Fruit fly (Drosophila melanogaster) whole organism, embryonic: ENCODE measurements around the gene CG32202.

ENCODE experiments used
- Adf1 ChIP-seq: fragments of 200-800 bp; sonication (Bioruptor generic); IDR thresholded peaks from 2 replicates; pipeline ENCODE4 v1.3.6; 2022; ENCODE audit warnings: missing biosample characterization, missing genetic modification characterization
- BtbVII ChIP-seq: fragments of 200-800 bp; sonication (Bioruptor generic); optimal IDR thresholded peaks from 3 replicates; lab custom pipeline; 2017; ENCODE audit warnings: missing biosample characterization, mild to moderate bottlenecking, missing genetic modification characterization
- CG10147 ChIP-seq: fragments of 200-800 bp; sonication (Bioruptor generic); optimal IDR thresholded peaks from 2 replicates; lab custom pipeline; 2019; ENCODE audit warnings: missing biosample characterization, mild to moderate bottlenecking, missing genetic modification characterization, moderate library complexity
- CG10267 ChIP-seq: fragments of 200-800 bp; sonication (Bioruptor generic); optimal IDR thresholded peaks from 2 replicates; lab custom pipeline; 2018; ENCODE audit warnings: missing biosample characterization, mild to moderate bottlenecking, missing genetic modification characterization, moderate library complexity
- CG12299 ChIP-seq: fragments of 200-800 bp; sonication (Bioruptor generic); optimal IDR thresholded peaks from 2 replicates; lab custom pipeline; 2018; ENCODE audit warnings: missing biosample characterization, mild to moderate bottlenecking, missing genetic modification characterization
- CG12659 ChIP-seq: fragments of 200-800 bp; sonication (Bioruptor generic); optimal IDR thresholded peaks from 3 replicates; lab custom pipeline; 2017; ENCODE audit warnings: mild to moderate bottlenecking, missing biosample characterization, missing genetic modification reagents, missing genetic modification characterization
- CG13123 ChIP-seq: fragments of 200-800 bp; sonication (Bioruptor generic); optimal IDR thresholded peaks from 2 replicates; lab custom pipeline; 2016; ENCODE audit warnings: missing biosample characterization, missing genetic modification characterization
- CG13424 ChIP-seq: fragments of 200-800 bp; sonication (Bioruptor generic); optimal IDR thresholded peaks from 2 replicates; lab custom pipeline; 2019; ENCODE audit warnings: missing biosample characterization, mild to moderate bottlenecking, missing genetic modification characterization, moderate library complexity
- CG1529 ChIP-seq: fragments of 200-800 bp; sonication (Bioruptor generic); optimal IDR thresholded peaks from 3 replicates; lab custom pipeline; 2018; ENCODE audit warnings: missing biosample characterization, missing genetic modification characterization
- CG1602 ChIP-seq: fragments of 200-800 bp; sonication (Bioruptor generic); optimal IDR thresholded peaks from 3 replicates; lab custom pipeline; 2016; ENCODE audit warnings: missing biosample characterization, missing genetic modification characterization
- CG17186 ChIP-seq: fragments of 200-800 bp; sonication (Bioruptor generic); optimal IDR thresholded peaks from 3 replicates; lab custom pipeline; 2017; ENCODE audit warnings: missing biosample characterization, missing genetic modification reagents, missing genetic modification characterization
- CG1792 ChIP-seq: fragments of 200-800 bp; sonication (Bioruptor generic); optimal IDR thresholded peaks from 2 replicates; lab custom pipeline; 2016; ENCODE audit warnings: missing biosample characterization, missing genetic modification characterization
- CG2202 ChIP-seq: fragments of 200-800 bp; sonication (Bioruptor generic); optimal IDR thresholded peaks from 2 replicates; lab custom pipeline; 2018; ENCODE audit warnings: missing biosample characterization, mild to moderate bottlenecking, missing genetic modification characterization
- CG33213 ChIP-seq: fragments of 200-800 bp; sonication (Bioruptor generic); optimal IDR thresholded peaks from 3 replicates; lab custom pipeline; 2016; ENCODE audit warnings: missing biosample characterization, missing genetic modification characterization
- CG34422 ChIP-seq: fragments of 200-800 bp; sonication (Bioruptor generic); IDR thresholded peaks from 3 replicates; pipeline ENCODE4 v1.3.6; 2022; ENCODE audit warnings: missing biosample characterization, missing genetic modification characterization
- CG3995 ChIP-seq: fragments of 200-800 bp; sonication (Bioruptor generic); optimal IDR thresholded peaks from 3 replicates; lab custom pipeline; 2016; ENCODE audit warnings: missing biosample characterization, missing genetic modification characterization
- CG43689 ChIP-seq: fragments of 200-800 bp; sonication (Bioruptor generic); IDR thresholded peaks from 2 replicates; pipeline ENCODE4 v1.3.6; 2022; ENCODE audit warnings: missing biosample characterization, missing genetic modification characterization
- CG4707 ChIP-seq: fragments of 200-800 bp; sonication (Bioruptor generic); optimal IDR thresholded peaks from 2 replicates; lab custom pipeline; 2018; ENCODE audit warnings: missing biosample characterization, mild to moderate bottlenecking, missing genetic modification characterization, moderate library complexity
- CG5245 ChIP-seq: fragments of 200-800 bp; sonication (Bioruptor generic); optimal IDR thresholded peaks from 3 replicates; lab custom pipeline; 2016; ENCODE audit warnings: missing biosample characterization, missing genetic modification characterization
- CG5953 ChIP-seq: fragments of 200-800 bp; sonication (Bioruptor generic); IDR thresholded peaks from 2 replicates; pipeline ENCODE4 v1.3.6; 2022; ENCODE audit warnings: missing biosample characterization, missing genetic modification characterization
- CG7786 ChIP-seq: fragments of 200-800 bp; sonication (Bioruptor generic); optimal IDR thresholded peaks from 2 replicates; lab custom pipeline; 2016; ENCODE audit warnings: missing biosample characterization, missing genetic modification characterization
- CG7928 ChIP-seq: fragments of 200-800 bp; sonication (Bioruptor generic); optimal IDR thresholded peaks from 2 replicates; lab custom pipeline; 2017; ENCODE audit warnings: missing biosample characterization, mild to moderate bottlenecking, missing genetic modification characterization
- CG8359 ChIP-seq: fragments of 200-800 bp; sonication (Bioruptor generic); optimal IDR thresholded peaks from 2 replicates; lab custom pipeline; 2017; ENCODE audit warnings: missing biosample characterization, mild to moderate bottlenecking, missing genetic modification characterization, borderline replicate concordance
- CG9932 ChIP-seq: fragments of 200-800 bp; sonication (Bioruptor generic); IDR thresholded peaks from 2 replicates; pipeline ENCODE4 v1.3.6; 2022; ENCODE audit warnings: missing biosample characterization, missing genetic modification characterization
- Dbx ChIP-seq: fragments of 200-800 bp; sonication (Bioruptor generic); IDR thresholded peaks from 3 replicates; pipeline ENCODE4 v1.3.6; 2022; ENCODE audit warnings: missing biosample characterization, missing genetic modification characterization
- Gug ChIP-seq: fragments of 200-800 bp; sonication (Bioruptor generic); IDR thresholded peaks from 4 replicates; pipeline ENCODE4 v1.3.6; 2022; ENCODE audit warnings: missing biosample characterization, missing genetic modification characterization
- HLH4C ChIP-seq: fragments of 200-800 bp; sonication (Bioruptor generic); IDR thresholded peaks from 3 replicates; pipeline ENCODE4 v1.3.6; 2022; ENCODE audit warnings: missing biosample characterization, missing genetic modification characterization; ENCODE audit not compliant: partially characterized antibody
- HmgD ChIP-seq: fragments of 200-800 bp; sonication (Bioruptor generic); optimal IDR thresholded peaks from 3 replicates; lab custom pipeline; 2016; ENCODE audit warnings: missing biosample characterization, missing genetic modification characterization
- Mrtf ChIP-seq: fragments of 200-800 bp; sonication (Bioruptor generic); IDR thresholded peaks from 3 replicates; pipeline ENCODE4 v1.3.6; 2022; ENCODE audit warnings: missing biosample characterization, missing genetic modification characterization
- NFAT ChIP-seq: fragments of 200-800 bp; sonication (Bioruptor generic); IDR thresholded peaks from 2 replicates; pipeline ENCODE4 v1.3.6; 2022; ENCODE audit warnings: missing biosample characterization, missing genetic modification characterization
- Nf-YA ChIP-seq: fragments of 200-800 bp; sonication (Bioruptor generic); IDR thresholded peaks from 2 replicates; pipeline ENCODE4 v1.3.6; 2022; ENCODE audit warnings: missing biosample characterization, missing genetic modification characterization
- PHDP ChIP-seq: fragments of 200-800 bp; sonication (Bioruptor generic); optimal IDR thresholded peaks from 3 replicates; lab custom pipeline; 2018; ENCODE audit warnings: missing biosample characterization, mild to moderate bottlenecking, missing genetic modification characterization, moderate library complexity
- Rfx ChIP-seq: fragments of 200-800 bp; sonication (Bioruptor generic); IDR thresholded peaks from 2 replicates; pipeline ENCODE4 v1.3.6; 2022; ENCODE audit warnings: missing biosample characterization, missing genetic modification characterization
- Sry-δ ChIP-seq: fragments of 200-800 bp; sonication (Bioruptor generic); optimal IDR thresholded peaks from 2 replicates; lab custom pipeline; 2016; ENCODE audit warnings: missing biosample characterization, missing genetic modification characterization
- Trl ChIP-seq, 3 experiments: fragments of >200 bp in 2 of 3; fragments of 200-800 bp in 1 of 3; sonication (Bioruptor generic) in 1 of 3; optimal IDR thresholded peaks; 2 replicates in 1 of 3; 3 replicates in 2 of 3; lab custom pipeline; 2016 to 2017; ENCODE audit warnings: missing biosample characterization in 1 of 3, missing genetic modification characterization in 1 of 3
- Usf ChIP-seq: fragments of 200-800 bp; sonication (Bioruptor generic); optimal IDR thresholded peaks from 2 replicates; lab custom pipeline; 2017; ENCODE audit warnings: missing genotype, missing biosample characterization, missing genetic modification characterization
- cas ChIP-seq: fragments of 200-800 bp; sonication (Bioruptor generic); IDR thresholded peaks from 2 replicates; pipeline ENCODE4 v1.3.6; 2022; ENCODE audit warnings: missing biosample characterization, missing genetic modification characterization
- corto ChIP-seq: fragments of 200-800 bp; sonication (Bioruptor generic); optimal IDR thresholded peaks from 2 replicates; lab custom pipeline; 2016; ENCODE audit warnings: missing biosample characterization, mild to moderate bottlenecking, missing genetic modification characterization, moderate library complexity
- crp ChIP-seq, 2 experiments: fragments of 200-800 bp; sonication (Bioruptor generic); optimal IDR thresholded peaks; 2 replicates in 1 of 2; 3 replicates in 1 of 2; lab custom pipeline; 2017; ENCODE audit warnings: missing biosample characterization in 2 of 2, missing genetic modification characterization in 2 of 2, mild to moderate bottlenecking in 1 of 2, moderate library complexity in 1 of 2
- ewg ChIP-seq: fragments of 200-800 bp; sonication (Bioruptor generic); optimal IDR thresholded peaks from 3 replicates; lab custom pipeline; 2017; ENCODE audit warnings: mild to moderate bottlenecking, missing biosample characterization, missing genetic modification reagents, missing genetic modification characterization
- grau ChIP-seq: fragments of 200-800 bp; optimal IDR thresholded peaks from 3 replicates; lab custom pipeline; 2019; ENCODE audit warnings: missing biosample characterization, mild to moderate bottlenecking, missing genetic modification characterization, moderate library complexity
- kay ChIP-seq: fragments of 200-800 bp; sonication (Bioruptor generic); optimal IDR thresholded peaks from 2 replicates; lab custom pipeline; 2016; ENCODE audit warnings: missing biosample characterization, missing genetic modification characterization
- nerfin-1 ChIP-seq: fragments of 200-800 bp; sonication (Bioruptor generic); optimal IDR thresholded peaks from 3 replicates; lab custom pipeline; 2019; ENCODE audit warnings: missing biosample characterization, mild to moderate bottlenecking, missing genetic modification characterization, moderate library complexity
- pb ChIP-seq: fragments of 200-800 bp; sonication (Bioruptor generic); optimal IDR thresholded peaks from 3 replicates; lab custom pipeline; 2016; ENCODE audit warnings: missing biosample characterization, missing genetic modification characterization
- psq ChIP-seq: fragments of 200-800 bp; sonication (Bioruptor generic); optimal IDR thresholded peaks from 2 replicates; lab custom pipeline; 2017; ENCODE audit warnings: missing biosample characterization, missing genetic modification characterization
- pum ChIP-seq: fragments of 200-800 bp; sonication (Bioruptor generic); optimal IDR thresholded peaks from 2 replicates; lab custom pipeline; 2016; ENCODE audit warnings: missing biosample characterization, missing genetic modification characterization
- slbo ChIP-seq: fragments of 200-800 bp; sonication (Bioruptor generic); IDR thresholded peaks from 2 replicates; pipeline ENCODE4 v1.3.6; 2022; ENCODE audit warnings: missing biosample characterization, missing genetic modification characterization
- sob ChIP-seq: fragments of 200-800 bp; sonication (Bioruptor generic); IDR thresholded peaks from 2 replicates; pipeline ENCODE4 v1.3.6; 2022; ENCODE audit warnings: missing biosample characterization, missing genetic modification characterization
- tin ChIP-seq: fragments of 200-800 bp; sonication (Bioruptor generic); optimal IDR thresholded peaks from 3 replicates; lab custom pipeline; 2016; ENCODE audit warnings: missing biosample characterization, missing genetic modification characterization
- zfh1 ChIP-seq: fragments of 200-800 bp; sonication (Bioruptor generic); IDR thresholded peaks from 3 replicates; pipeline ENCODE4 v1.3.6; 2022; ENCODE audit warnings: missing biosample characterization, missing genetic modification characterization

CG32202 gene

DNA sequence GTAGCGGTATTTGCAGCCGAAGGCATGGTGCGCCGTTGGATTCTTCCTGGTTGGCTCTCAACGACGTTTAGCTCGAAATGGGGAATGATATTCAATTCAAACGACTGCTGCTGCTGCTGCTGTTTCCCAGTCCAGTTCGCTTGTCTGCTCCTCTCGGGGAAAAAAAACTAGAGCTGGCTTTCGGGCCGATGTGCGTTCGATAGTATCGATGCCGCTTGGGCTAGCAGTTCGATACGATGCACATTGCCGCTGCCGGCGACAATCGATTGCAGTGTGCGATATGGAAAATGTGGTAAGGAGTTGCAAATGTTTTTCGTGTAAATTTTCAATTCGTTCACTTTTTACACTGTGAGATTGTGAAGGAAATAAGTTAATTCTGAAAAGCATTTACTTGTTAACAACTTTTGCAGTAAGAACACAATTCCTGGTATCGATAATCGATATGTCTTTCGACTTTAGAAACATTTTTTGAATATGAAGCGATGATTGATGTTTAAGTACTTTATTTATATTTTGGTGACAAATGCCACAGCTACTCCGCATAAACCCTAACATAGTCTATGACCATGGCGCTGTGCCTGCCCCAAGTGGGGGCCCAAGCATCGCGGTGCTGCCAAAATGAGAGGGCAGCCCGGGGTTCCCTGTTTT, 8.9 kb upstream of the CG32202 start, which contains the start of gene Capr (continued):
- TF ChIP-seq psq (GFP tag; lab: Kevin White, UChicago) (no peak), Usf (GFP tag; lab: Kevin White, UChicago) (no peak), zfh1 (GFP tag; lab: Robert Waterston, UW) (peak; percentile 46; the same call in 1 of the 3 replicates), CG8359 (GFP tag; lab: Kevin White, UChicago) (no peak), CG7786 (GFP tag; lab: Kevin White, UChicago) (peak; percentile 29), Gug (GFP tag; lab: Robert Waterston, UW) (peak; percentile 77; the same call in 3 of the 4 replicates), PHDP (tag; lab: Kevin White, UChicago) (peak; percentile 9), CG7928 (GFP tag; lab: Kevin White, UChicago) (no peak), pb (no peak), CG3995 (peak; percentile 8), Mrtf (GFP tag; lab: Robert Waterston, UW) (no peak), CG4707 (GFP tag; lab: Kevin White, UChicago) (no peak), CG10147 (no peak), nerfin-1 (tag; lab: Kevin White, UChicago) (peak; percentile 44), CG1602 (GFP tag; lab: Kevin White, UChicago) (peak; percentile 12), HLH4C (GFP tag; lab: Robert Waterston, UW) (peak; percentile 100), CG1529 (GFP tag; lab: Kevin White, UChicago) (no peak), CG2202 (peak; percentile 3), Dbx (GFP tag; lab: Robert Waterston, UW) (peak; percentile 73; the same call in 2 of the 3 replicates), CG5245 (GFP tag; lab: Kevin White, UChicago) (peak; percentile 5), slbo (GFP tag; lab: Robert Waterston, UW) (peak; percentile 57), grau (tag; lab: Kevin White, UChicago) (peak; percentile 30), CG9932 (GFP tag; lab: Robert Waterston, UW) (peak; percentile 84), tin (peak; percentile 21), CG13424 (peak; percentile 2), corto (GFP tag; lab: Kevin White, UChicago) (no peak), CG43689 (GFP tag; lab: Robert Waterston, UW) (no peak), CG34422 (GFP tag; lab: Robert Waterston, UW) (peak; percentile 54; the same call in 1 of the 3 replicates), Sry-δ (GFP tag; lab: Kevin White, UChicago) (peak; percentile 99), BtbVII (GFP tag; lab: Kevin White, UChicago) (no peak), NFAT (GFP tag; lab: Robert Waterston, UW) (peak; percentile 68; the same call in 1 of the 2 replicates), CG33213 (peak; percentile 15), HmgD (GFP tag; lab: Kevin White, UChicago) (peak; percentile 66), CG12299 (tag; lab: Kevin White, UChicago) (no peak), CG12659 (GFP tag; lab: Kevin White, UChicago) (peak; percentile 67), CG17186 (GFP tag; lab: Kevin White, UChicago) (peak; percentile 93), Trl (optimal IDR thresholded peaks at IDR 0.05; lab: Kevin White, UChicago) (no peak), Trl (GFP tag; optimal IDR thresholded peaks at IDR 0.05; lab: Kevin White, UChicago) (peak; percentile 39), Nf-YA (no peak), CG1792 (GFP tag; lab: Kevin White, UChicago) (no peak), ewg (GFP tag; lab: Kevin White, UChicago) (no peak), sob (GFP tag; lab: Robert Waterston, UW) (peak; percentile 70), pum (GFP tag; lab: Kevin White, UChicago) (peak; percentile 10), kay (GFP tag; lab: Kevin White, UChicago) (no peak), CG13123 (GFP tag; lab: Kevin White, UChicago) (no peak), cas (GFP tag; lab: Robert Waterston, UW) (no peak), crp (GFP tag; optimal IDR thresholded peaks at IDR 0.05; lab: Kevin White, UChicago) (peak in 1 of 2 experiments; percentile 39), CG5953 (GFP tag; lab: Robert Waterston, UW) (no peak), Rfx (GFP tag; lab: Robert Waterston, UW) (peak; percentile 71), CG10267 (tag; lab: Kevin White, UChicago) (peak; percentile 56), Adf1 (peak; percentile 65)
